Worm (Caenorhabditis elegans): ENCODE data around the gene pisy-1.

ce11 chrII:12785391-12785790 lies 47.3 kb upstream of the pisy-1 start, which contains the start of gene Y46G5A.15:
- TF ChIP-seq ets-7 (tag; optimal IDR thresholded peaks at IDR 0.05) (no peak), ama-1 (optimal IDR thresholded peaks at IDR 0.05) (no peak), flt-1 (GFP tag; IDR thresholded peaks at IDR 0.05) (no peak), hmbx-1 (tag; optimal IDR thresholded peaks at IDR 0.05) (no peak), hmg-4 (GFP tag; optimal IDR thresholded peaks at IDR 0.05) (no peak), tbx-11 (GFP tag; IDR thresholded peaks at IDR 0.05) (no peak), ceh-36 (tag; optimal IDR thresholded peaks at IDR 0.05) (no peak), scrt-1 (GFP tag; IDR thresholded peaks at IDR 0.05) (no peak), hnd-1 (tag; optimal IDR thresholded peaks at IDR 0.05) (no peak), sea-1 (GFP tag; conservative IDR thresholded peaks at IDR 0.05) (no peak), tra-4 (tag; optimal IDR thresholded peaks at IDR 0.05) (no peak)
